Worm (Caenorhabditis elegans) whole organism, L3 larva: ENCODE results near the gene sftb-6.
"Not testable (repeated sequence)": the region's sequence is repeated elsewhere in the genome, so short reads cannot be mapped to it uniquely, and the experiment has no call there.

ENCODE experiments used
- R02D3.7 ChIP-seq: fragments of 150-350 bp; optimal IDR thresholded peaks from 2 replicates; lab custom pipeline; 2014; ENCODE audit warnings: missing biosample characterization, missing genetic modification characterization
- ZK546.5 ChIP-seq: sonication (generic microtip); optimal IDR thresholded peaks from 2 replicates; lab custom pipeline; 2017; ENCODE audit warnings: missing biosample characterization, missing genetic modification characterization
- aly-2 ChIP-seq: fragments of 150-350 bp; optimal IDR thresholded peaks from 2 replicates; lab custom pipeline; 2014; ENCODE audit warnings: missing biosample characterization, missing genetic modification characterization
- ama-1 ChIP-seq: fragments of 150-350 bp; optimal IDR thresholded peaks from 2 replicates; lab custom pipeline; 2018
- ceh-16 ChIP-seq: sonication (generic microtip); optimal IDR thresholded peaks from 2 replicates; lab custom pipeline; 2017; ENCODE audit warnings: missing biosample characterization, missing genetic modification characterization
- ceh-28 ChIP-seq: fragments of 150-350 bp; optimal IDR thresholded peaks from 2 replicates; lab custom pipeline; 2014; ENCODE audit warnings: missing biosample characterization, missing genetic modification reagents, missing genetic modification characterization
- ceh-82 ChIP-seq: fragments of 150-350 bp; optimal IDR thresholded peaks from 2 replicates; lab custom pipeline; 2014; ENCODE audit warnings: missing biosample characterization, missing genetic modification characterization
- ceh-9 ChIP-seq: sonication (generic microtip); optimal IDR thresholded peaks from 2 replicates; lab custom pipeline; 2018; ENCODE audit warnings: missing biosample characterization, missing genetic modification characterization
- egl-27 ChIP-seq: sonication (generic microtip); optimal IDR thresholded peaks from 4 replicates; lab custom pipeline; 2017; ENCODE audit warnings: missing biosample characterization, missing genetic modification reagents, missing genetic modification characterization
- egl-5 ChIP-seq: fragments of 150-350 bp; optimal IDR thresholded peaks from 2 replicates; lab custom pipeline; 2017; ENCODE audit warnings: missing biosample characterization, missing genetic modification reagents, missing genetic modification characterization, inconsistent platforms
- elt-1 ChIP-seq: fragments of 150-350 bp; optimal IDR thresholded peaks from 2 replicates; lab custom pipeline; 2014; ENCODE audit warnings: missing biosample characterization, missing genetic modification characterization
- elt-2 ChIP-seq: sonication (generic microtip); optimal IDR thresholded peaks from 2 replicates; lab custom pipeline; 2016; ENCODE audit warnings: missing genetic modification reagents, mild to moderate bottlenecking, missing genetic modification characterization, missing compliant biosample characterization
- elt-3 ChIP-seq, 3 experiments: fragments of 150-350 bp in 1 of 3; sonication (generic microtip) in 2 of 3; optimal IDR thresholded peaks; 2 replicates in 2 of 3; 4 replicates in 1 of 3; lab custom pipeline; 2014 to 2017; ENCODE audit warnings: missing biosample characterization in 3 of 3, missing genetic modification characterization in 3 of 3
- eor-1 ChIP-seq, 2 experiments: fragments of 150-350 bp; optimal IDR thresholded peaks; 2 replicates each; lab custom pipeline; 2014 to 2018; ENCODE audit warnings: missing biosample characterization in 2 of 2, missing genetic modification characterization in 2 of 2
- fkh-10 ChIP-seq: sonication (generic microtip); optimal IDR thresholded peaks from 2 replicates; lab custom pipeline; 2017; ENCODE audit warnings: missing biosample characterization, missing genetic modification reagents, missing genetic modification characterization
- fkh-2 ChIP-seq: fragments of 150-350 bp; optimal IDR thresholded peaks from 2 replicates; lab custom pipeline; 2014; ENCODE audit warnings: missing biosample characterization, missing genetic modification reagents, missing genetic modification characterization
- fos-1 ChIP-seq: fragments of 150-350 bp; optimal IDR thresholded peaks from 2 replicates; lab custom pipeline; 2014; ENCODE audit warnings: missing biosample characterization, missing genetic modification characterization
- hmg-11 ChIP-seq: sonication (generic microtip); optimal IDR thresholded peaks from 2 replicates; lab custom pipeline; 2016; ENCODE audit warnings: missing genetic modification characterization, missing compliant biosample characterization
- jun-1 ChIP-seq: fragments of 150-350 bp; optimal IDR thresholded peaks from 2 replicates; lab custom pipeline; 2014; ENCODE audit warnings: missing biosample characterization, missing genetic modification reagents, missing genetic modification characterization
- lin-15B ChIP-seq: fragments of 150-350 bp; optimal IDR thresholded peaks from 2 replicates; lab custom pipeline; 2014; ENCODE audit warnings: missing biosample characterization, missing genetic modification characterization
- lin-39 ChIP-seq: fragments of 150-350 bp; optimal IDR thresholded peaks from 2 replicates; lab custom pipeline; 2018; ENCODE audit warnings: missing biosample characterization, missing genetic modification reagents, missing genetic modification characterization
- mdl-1 ChIP-seq: fragments of 150-350 bp; optimal IDR thresholded peaks from 2 replicates; lab custom pipeline; 2014; ENCODE audit warnings: missing biosample characterization, missing genetic modification characterization
- nhr-11 ChIP-seq: fragments of 150-350 bp; optimal IDR thresholded peaks from 2 replicates; lab custom pipeline; 2014; ENCODE audit warnings: missing biosample characterization, missing genetic modification characterization
- nhr-12 ChIP-seq: fragments of 150-350 bp; optimal IDR thresholded peaks from 2 replicates; lab custom pipeline; 2014; ENCODE audit warnings: missing biosample characterization, missing genetic modification characterization
- nhr-237 ChIP-seq: fragments of 150-350 bp; optimal IDR thresholded peaks from 2 replicates; lab custom pipeline; 2014; ENCODE audit warnings: missing biosample characterization, missing genetic modification characterization
- nhr-28 ChIP-seq: fragments of 150-350 bp; optimal IDR thresholded peaks from 2 replicates; lab custom pipeline; 2014; ENCODE audit warnings: missing biosample characterization, missing genetic modification characterization
- nhr-43 ChIP-seq: sonication (generic microtip); optimal IDR thresholded peaks from 2 replicates; lab custom pipeline; 2016; ENCODE audit warnings: mild to moderate bottlenecking, missing genetic modification characterization, missing compliant biosample characterization; ENCODE audit not compliant: poor library complexity, severe bottlenecking
- nhr-76 ChIP-seq: fragments of 150-350 bp; sonication (generic microtip); optimal IDR thresholded peaks from 5 replicates; lab custom pipeline; 2014; ENCODE audit warnings: missing biosample characterization, missing genetic modification characterization
- pha-4 ChIP-seq: fragments of 150-350 bp; optimal IDR thresholded peaks from 2 replicates; lab custom pipeline; 2014; ENCODE audit warnings: missing biosample characterization, missing genetic modification reagents, missing genetic modification characterization
- sea-2 ChIP-seq: fragments of 150-350 bp; sonication (generic microtip); optimal IDR thresholded peaks from 4 replicates; lab custom pipeline; 2014; ENCODE audit warnings: missing biosample characterization, missing genetic modification reagents, missing genetic modification characterization
- skn-1 ChIP-seq: fragments of 150-350 bp; optimal IDR thresholded peaks from 2 replicates; lab custom pipeline; 2014; ENCODE audit warnings: missing biosample characterization, missing genetic modification characterization
- tbx-2 ChIP-seq: sonication (generic microtip); optimal IDR thresholded peaks from 2 replicates; lab custom pipeline; 2016; ENCODE audit warnings: mild to moderate bottlenecking, missing genetic modification characterization, missing compliant biosample characterization
- unc-62 ChIP-seq: fragments of 150-350 bp; sonication (generic microtip); optimal IDR thresholded peaks from 4 replicates; lab custom pipeline; 2014; ENCODE audit warnings: missing biosample characterization, missing genetic modification reagents, missing genetic modification characterization
- ztf-11 ChIP-seq: fragments of 150-350 bp; optimal IDR thresholded peaks from 2 replicates; lab custom pipeline; 2014; ENCODE audit warnings: missing biosample characterization, missing genetic modification characterization
- ztf-4 ChIP-seq: fragments of 150-350 bp; optimal IDR thresholded peaks from 2 replicates; lab custom pipeline; 2014; ENCODE audit warnings: missing biosample characterization, missing genetic modification characterization

Gene sftb-6

DNA sequence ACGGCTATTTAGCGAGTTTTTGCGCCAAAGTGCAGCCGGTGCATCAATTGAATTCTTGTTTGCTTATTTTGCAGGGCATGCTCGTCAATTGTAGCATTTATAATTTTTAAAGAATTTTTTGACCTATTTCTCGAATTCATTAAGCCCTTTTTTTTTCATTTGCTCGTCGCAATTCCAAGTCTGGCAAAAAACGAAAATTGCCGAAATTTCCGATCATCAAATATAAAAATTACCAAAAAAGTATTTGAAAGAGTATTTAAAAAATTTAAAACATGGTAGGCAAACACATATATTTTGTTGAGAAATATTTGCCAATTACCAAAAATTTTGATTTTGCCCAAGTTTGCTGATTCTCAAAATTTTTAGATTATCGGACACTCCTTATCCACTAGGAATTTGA, 14.1 kb upstream of the sftb-6 start, which contains the start of gene C50D2.6:
Gene C50D2.6, plus strand, starts transcription at position 301 of the 400 bp plus-strand sequence.
- TF ChIP-seq elt-1 (tag; lab: Kevin White, UChicago) (no peak), unc-62 (GFP tag; lab: Kevin White, UChicago) (no peak), ceh-16 (tag; lab: Kevin White, UChicago) (no peak), ZK546.5 (tag; lab: Kevin White, UChicago) (no peak)

DNA sequence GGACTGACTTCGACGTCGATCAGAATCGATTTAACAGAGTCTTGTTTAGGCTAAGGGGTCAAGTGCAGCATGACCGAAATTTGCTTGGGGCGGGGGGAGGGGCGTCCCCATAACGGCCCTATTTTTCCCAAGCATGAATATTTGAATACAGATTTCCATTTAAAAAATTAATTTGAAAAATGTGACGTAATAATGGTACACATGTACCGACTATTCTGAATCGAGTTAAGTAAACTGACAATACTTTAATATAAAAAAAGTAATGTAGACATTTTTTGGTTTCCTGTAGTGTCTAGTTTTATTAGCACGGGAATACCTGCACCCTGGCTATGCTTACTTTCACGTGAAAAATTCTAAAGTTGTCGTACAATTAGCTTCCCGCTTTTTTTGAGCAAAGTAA, 11.4 kb upstream of the sftb-6 start:
- TF ChIP-seq lin-39 (tag; lab: Kevin White, UChicago), result no peak
- TF ChIP-seq unc-62 (GFP tag; lab: Kevin White, UChicago), result no peak
- TF ChIP-seq ceh-9 (tag; lab: Kevin White, UChicago), result no peak
- no peak for TF ChIP-seq elt-3 (tag; optimal IDR thresholded peaks at IDR 0.05; lab: Kevin White, UChicago)
- no peak for TF ChIP-seq fkh-10
- no peak for TF ChIP-seq eor-1 (tag; optimal IDR thresholded peaks at IDR 0.05; lab: Kevin White, UChicago)
- no peak for TF ChIP-seq ama-1
- TF ChIP-seq, all 47 proteins: peak for 0

DNA sequence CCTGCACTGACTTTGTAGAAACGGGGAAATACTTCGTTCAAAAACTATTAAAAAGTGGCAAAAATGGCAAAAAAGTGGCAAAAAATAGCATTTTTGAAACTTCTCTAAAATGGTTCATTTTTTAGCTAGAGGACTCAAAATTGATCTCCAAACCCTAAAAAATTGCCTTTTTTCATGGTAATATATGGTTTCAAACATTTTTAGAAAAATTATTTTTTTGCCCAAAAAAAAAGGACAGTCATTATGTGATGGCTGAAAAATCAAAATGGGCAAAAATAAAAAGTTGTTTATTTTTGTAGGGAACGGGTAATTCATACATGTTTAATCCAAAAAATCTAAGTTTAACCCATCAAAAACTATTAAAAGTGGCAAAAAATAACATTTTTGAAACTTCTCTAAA, 10.3 kb upstream of the sftb-6 start:
- TF ChIP-seq nhr-76 (tag; lab: Kevin White, UChicago), result no peak
- TF ChIP-seq ceh-16 (tag; lab: Kevin White, UChicago), result no peak
- no peak for TF ChIP-seq nhr-43 (tag; lab: Kevin White, UChicago)
- no peak for TF ChIP-seq lin-15B (tag; lab: Kevin White, UChicago)
- TF ChIP-seq aly-2, result no peak
- no peak for TF ChIP-seq nhr-12 (tag; lab: Kevin White, UChicago)
- TF ChIP-seq nhr-237 (tag; lab: Kevin White, UChicago), result no peak
- no peak for TF ChIP-seq fkh-2 (tag; lab: Kevin White, UChicago)
- TF ChIP-seq lin-39 (tag; lab: Kevin White, UChicago), result no peak
- TF ChIP-seq ztf-11 (tag; lab: Kevin White, UChicago), result no peak
- no peak for TF ChIP-seq hmg-11
- no peak for TF ChIP-seq elt-1 (tag; lab: Kevin White, UChicago)
- TF ChIP-seq elt-3 (tag; optimal IDR thresholded peaks at IDR 0.05; lab: Kevin White, UChicago), result no peak
- TF ChIP-seq ceh-28 (tag; lab: Kevin White, UChicago), result no peak
- TF ChIP-seq fkh-10, result no peak
- no peak for TF ChIP-seq mdl-1
- TF ChIP-seq nhr-28 (tag; lab: Kevin White, UChicago), result no peak
- TF ChIP-seq tbx-2 (tag; lab: Kevin White, UChicago), result no peak
- TF ChIP-seq, all 47 proteins: peak for 0

DNA sequence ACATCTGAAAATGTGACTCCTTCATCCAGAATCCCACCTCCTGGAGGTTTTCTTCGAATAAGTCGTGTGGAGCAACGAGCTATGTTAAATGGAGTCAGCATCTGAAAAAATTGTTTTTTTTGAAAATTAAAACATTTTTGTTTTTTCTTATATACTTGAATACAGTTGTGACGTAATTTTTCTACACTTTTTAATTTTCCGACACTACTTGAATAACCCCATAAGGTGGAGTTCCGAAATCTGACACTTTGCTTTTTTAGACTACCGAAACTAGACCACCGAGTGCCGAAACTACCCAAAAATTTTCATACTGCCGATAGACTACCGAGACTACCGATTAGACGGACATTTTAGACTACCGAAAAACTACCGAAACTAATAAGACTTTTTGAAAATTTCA, 6.8 kb upstream of the sftb-6 start, which contains the start of gene mcat-1:
Gene mcat-1, minus strand, starts transcription at position 101 of the 400 bp plus-strand sequence.
- TF ChIP-seq R02D3.7 (tag; lab: Kevin White, UChicago) (no peak), ztf-4 (no peak), egl-27 (tag; lab: Kevin White, UChicago) (no peak), egl-5 (tag; lab: Kevin White, UChicago) (no peak), skn-1 (tag; lab: Kevin White, UChicago) (no peak), pha-4 (no peak), ZK546.5 (tag; lab: Kevin White, UChicago) (no peak), elt-2 (no peak), ztf-11 (tag; lab: Kevin White, UChicago) (no peak)
- TF ChIP-seq, all 47 proteins: peak for 0

DNA sequence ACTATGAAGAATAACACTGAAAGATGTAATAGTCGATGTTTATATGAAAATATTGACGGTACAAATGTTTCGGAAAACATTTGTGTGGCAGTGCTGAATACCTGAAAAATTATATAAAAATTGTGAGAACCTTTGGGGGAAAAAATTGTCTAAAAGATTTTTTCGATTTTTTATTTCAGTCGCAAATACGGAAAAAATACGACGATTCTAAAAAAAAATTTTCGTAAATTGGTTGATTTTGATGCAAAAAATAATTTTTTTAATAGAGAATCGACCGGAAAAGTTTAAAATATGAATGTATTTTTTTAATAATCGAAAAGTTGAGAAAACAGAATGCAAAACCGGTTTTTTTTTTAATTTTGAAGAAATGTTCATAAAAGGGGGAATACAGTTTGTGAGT, 3.0 kb upstream of the sftb-6 start, which contains the start of gene C50D2.7:
Gene C50D2.7, minus strand, starts transcription at position 101 of the 400 bp plus-strand sequence.
- TF ChIP-seq fkh-10 (no peak), sea-2 (GFP tag; lab: Kevin White, UChicago) (no peak), ama-1 (no peak), nhr-11 (tag; lab: Kevin White, UChicago) (no peak), elt-3 (tag; optimal IDR thresholded peaks at IDR 0.05; lab: Kevin White, UChicago) (no peak), jun-1 (tag; lab: Kevin White, UChicago) (no peak), tbx-2 (tag; lab: Kevin White, UChicago) (no peak)
- TF ChIP-seq, all 47 proteins: peak for 0

DNA sequence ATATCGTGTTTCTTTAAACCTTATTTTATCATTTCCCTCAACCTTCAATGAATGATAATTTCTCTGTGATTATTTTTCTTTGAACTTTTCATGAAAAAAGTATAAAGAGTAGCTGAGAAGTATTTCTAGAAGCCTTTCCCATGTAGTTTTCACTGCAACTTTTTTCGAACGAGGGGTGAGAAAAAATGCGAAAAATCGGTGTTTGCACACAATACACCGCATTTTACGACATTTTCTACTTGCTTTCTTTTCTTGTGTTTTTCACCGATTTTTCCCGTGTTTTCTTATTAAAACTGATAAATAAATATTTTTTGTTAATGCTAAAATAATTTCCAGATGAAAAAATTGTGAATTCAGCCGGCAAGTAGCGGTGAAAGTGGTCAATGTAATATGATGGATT, 690 bp downstream of the sftb-6 start, which contains the start of gene C50D2.10:
Gene C50D2.10, plus strand, starts transcription at position 245 of the 400 bp plus-strand sequence.
- TF ChIP-seq eor-1 (tag; optimal IDR thresholded peaks at IDR 0.05; lab: Kevin White, UChicago); ceh-82 (tag; lab: Kevin White, UChicago); fos-1 (tag; lab: Kevin White, UChicago): not testable (repeated sequence)
